Fruit fly (Drosophila melanogaster) whole organism, embryonic: ENCODE data around the gene Tep1.
A peak's percentile ranks its signal among the peaks of the same experiment; 100 is the strongest.

Experiments
- Asciz ChIP-seq: fragments of 200-800 bp; sonication (Bioruptor generic); optimal IDR thresholded peaks from 2 replicates; lab custom pipeline; 2017; ENCODE audit warnings: missing biosample characterization, mild to moderate bottlenecking, missing genetic modification characterization, missing genetic modification reagents
- Bdp1 ChIP-seq: fragments of 200-800 bp; sonication (Bioruptor generic); optimal IDR thresholded peaks from 3 replicates; lab custom pipeline; 2016; ENCODE audit warnings: missing biosample characterization, missing genetic modification characterization
- CG11504 ChIP-seq: fragments of 200-800 bp; sonication (Bioruptor generic); optimal IDR thresholded peaks from 3 replicates; lab custom pipeline; 2019; ENCODE audit warnings: missing biosample characterization, mild to moderate bottlenecking, missing genetic modification characterization, moderate library complexity
- CG14050 ChIP-seq: fragments of 200-800 bp; sonication (Bioruptor generic); IDR thresholded peaks from 3 replicates; pipeline ENCODE4 v1.3.6; 2022; ENCODE audit warnings: missing biosample characterization, missing genetic modification characterization
- CG14965 ChIP-seq: fragments of 200-800 bp; sonication (Bioruptor generic); optimal IDR thresholded peaks from 2 replicates; lab custom pipeline; 2016; ENCODE audit warnings: missing biosample characterization, missing genetic modification characterization, borderline replicate concordance
- CG15269 ChIP-seq: fragments of 200-800 bp; sonication (Bioruptor generic); optimal IDR thresholded peaks from 2 replicates; lab custom pipeline; 2018; ENCODE audit warnings: missing biosample characterization, mild to moderate bottlenecking, missing genetic modification characterization, moderate library complexity
- CG1603 ChIP-seq: fragments of 200-800 bp; sonication (Bioruptor generic); optimal IDR thresholded peaks from 2 replicates; lab custom pipeline; 2019; ENCODE audit warnings: missing biosample characterization, mild to moderate bottlenecking, missing genetic modification characterization, moderate library complexity
- CG1647 ChIP-seq: fragments of 200-800 bp; sonication (Bioruptor generic); optimal IDR thresholded peaks from 3 replicates; lab custom pipeline; 2016; ENCODE audit warnings: missing biosample characterization, missing genetic modification characterization
- CG30020 ChIP-seq: fragments of 200-800 bp; optimal IDR thresholded peaks from 2 replicates; lab custom pipeline; 2019; ENCODE audit warnings: missing biosample characterization, mild to moderate bottlenecking, missing genetic modification characterization, moderate library complexity
- CG34224 ChIP-seq: fragments of 200-800 bp; sonication (Bioruptor generic); IDR thresholded peaks from 3 replicates; pipeline ENCODE4 v1.3.6; 2022; ENCODE audit warnings: missing biosample characterization, missing genetic modification characterization; ENCODE audit not compliant: partially characterized antibody
- CG4360 ChIP-seq: fragments of 200-800 bp; sonication (Bioruptor generic); IDR thresholded peaks from 2 replicates; pipeline ENCODE4 v1.3.6; 2022; ENCODE audit warnings: missing biosample characterization, missing genetic modification characterization
- CG4617 ChIP-seq: fragments of 200-800 bp; sonication (Bioruptor generic); optimal IDR thresholded peaks from 3 replicates; lab custom pipeline; 2016; ENCODE audit warnings: missing biosample characterization, missing genetic modification characterization, borderline replicate concordance
- CG5180 ChIP-seq: fragments of 200-800 bp; sonication (Bioruptor generic); optimal IDR thresholded peaks from 3 replicates; lab custom pipeline; 2017; ENCODE audit warnings: missing biosample characterization, missing genetic modification characterization, mild to moderate bottlenecking, moderate library complexity, missing genetic modification reagents
- CG6272 ChIP-seq: fragments of 200-800 bp; sonication (Bioruptor generic); IDR thresholded peaks from 2 replicates; pipeline ENCODE4 v1.3.6; 2022; ENCODE audit warnings: missing biosample characterization, missing genetic modification characterization
- CG8089 ChIP-seq: fragments of 200-800 bp; sonication (Bioruptor generic); optimal IDR thresholded peaks from 3 replicates; lab custom pipeline; 2016; ENCODE audit warnings: missing biosample characterization, missing genetic modification characterization
- CG8290 ChIP-seq, 3 experiments: fragments of 200-800 bp; sonication (Bioruptor generic); optimal IDR thresholded peaks; 2 replicates each; lab custom pipeline; 2016 to 2019; ENCODE audit warnings: missing biosample characterization in 3 of 3, missing genetic modification characterization in 3 of 3, mild to moderate bottlenecking in 2 of 3, moderate library complexity in 1 of 3
- CG8359 ChIP-seq: fragments of 200-800 bp; sonication (Bioruptor generic); optimal IDR thresholded peaks from 2 replicates; lab custom pipeline; 2017; ENCODE audit warnings: missing biosample characterization, mild to moderate bottlenecking, missing genetic modification characterization, borderline replicate concordance
- CkIIα-i1 ChIP-seq: fragments of 200-800 bp; sonication (Bioruptor generic); IDR thresholded peaks from 2 replicates; pipeline ENCODE4 v1.3.6; 2022; ENCODE audit warnings: missing biosample characterization, missing genetic modification characterization
- Dad ChIP-seq: fragments of 200-800 bp; sonication (Bioruptor generic); optimal IDR thresholded peaks from 3 replicates; lab custom pipeline; 2016; ENCODE audit warnings: missing biosample characterization, missing genetic modification characterization
- Dip2 ChIP-seq: fragments of 200-800 bp; sonication (Bioruptor generic); IDR thresholded peaks from 2 replicates; pipeline ENCODE4 v1.3.6; 2022; ENCODE audit warnings: missing biosample characterization, missing genetic modification characterization
- Ets97D ChIP-seq: fragments of 200-800 bp; sonication (Bioruptor generic); optimal IDR thresholded peaks from 3 replicates; lab custom pipeline; 2016; ENCODE audit warnings: missing biosample characterization, missing genetic modification characterization
- HLHmδ ChIP-seq: fragments of 200-800 bp; sonication (Bioruptor generic); optimal IDR thresholded peaks from 2 replicates; lab custom pipeline; 2018; ENCODE audit warnings: missing biosample characterization, mild to moderate bottlenecking, missing genetic modification characterization, moderate library complexity
- Hr3 ChIP-seq: fragments of 200-800 bp; sonication (Bioruptor generic); optimal IDR thresholded peaks from 3 replicates; lab custom pipeline; 2016; ENCODE audit warnings: missing biosample characterization, missing genetic modification characterization
- Hr51 ChIP-seq, 2 experiments: fragments of 200-800 bp; sonication (Bioruptor generic); optimal IDR thresholded peaks; 2 replicates in 1 of 2; 3 replicates in 1 of 2; lab custom pipeline; 2016 to 2018; ENCODE audit warnings: missing biosample characterization in 2 of 2, missing genetic modification characterization in 2 of 2, mild to moderate bottlenecking in 1 of 2, moderate library complexity in 1 of 2
- Jarid2 ChIP-seq: fragments of 200-800 bp; sonication (Bioruptor generic); optimal IDR thresholded peaks from 3 replicates; lab custom pipeline; 2017; ENCODE audit warnings: mild to moderate bottlenecking, missing biosample characterization, missing genetic modification reagents, missing genetic modification characterization
- Meics ChIP-seq: fragments of 200-800 bp; sonication (Bioruptor generic); optimal IDR thresholded peaks from 2 replicates; lab custom pipeline; 2017; ENCODE audit warnings: missing biosample characterization, mild to moderate bottlenecking, missing genetic modification characterization
- Oaz ChIP-seq: fragments of 200-800 bp; sonication (Bioruptor generic); IDR thresholded peaks from 2 replicates; pipeline ENCODE4 v1.3.6; 2022; ENCODE audit warnings: missing biosample characterization, missing genetic modification characterization
- Ptx1 ChIP-seq: fragments of 200-800 bp; sonication (Bioruptor generic); IDR thresholded peaks from 2 replicates; pipeline ENCODE4 v1.3.6; 2022; ENCODE audit warnings: missing biosample characterization, missing genetic modification characterization
- Vsx1 ChIP-seq: fragments of 200-800 bp; sonication (Bioruptor generic); optimal IDR thresholded peaks from 2 replicates; lab custom pipeline; 2017; ENCODE audit warnings: missing biosample characterization, mild to moderate bottlenecking, missing genetic modification characterization, missing genetic modification reagents
- Xbp1 ChIP-seq: fragments of 200-800 bp; sonication (Bioruptor generic); optimal IDR thresholded peaks from 3 replicates; lab custom pipeline; 2016; ENCODE audit warnings: missing biosample characterization, mild to moderate bottlenecking, missing genetic modification characterization
- aop ChIP-seq: fragments of 200-800 bp; sonication (Bioruptor generic); IDR thresholded peaks from 2 replicates; pipeline ENCODE4 v1.3.6; 2022; ENCODE audit warnings: missing biosample characterization, missing genetic modification characterization
- bbx ChIP-seq: fragments of 200-800 bp; sonication (Bioruptor generic); IDR thresholded peaks from 2 replicates; pipeline ENCODE4 v1.3.6; 2022; ENCODE audit warnings: missing biosample characterization, missing genetic modification characterization; ENCODE audit not compliant: partially characterized antibody
- cato ChIP-seq: fragments of 200-800 bp; sonication (Bioruptor generic); optimal IDR thresholded peaks from 2 replicates; lab custom pipeline; 2016; ENCODE audit warnings: missing biosample characterization, missing genetic modification characterization, borderline replicate concordance
- chm ChIP-seq: fragments of 200-800 bp; sonication (Bioruptor generic); IDR thresholded peaks from 2 replicates; pipeline ENCODE4 v1.3.6; 2022; ENCODE audit warnings: missing biosample characterization, missing genetic modification characterization
- dmrt99B ChIP-seq: fragments of 200-800 bp; sonication (Bioruptor generic); optimal IDR thresholded peaks from 2 replicates; lab custom pipeline; 2018; ENCODE audit warnings: missing biosample characterization, mild to moderate bottlenecking, missing genetic modification characterization, moderate library complexity
- insv ChIP-seq, 2 experiments: fragments of 200-800 bp; sonication (Bioruptor generic); optimal IDR thresholded peaks; 3 replicates each; lab custom pipeline; 2016 to 2018; ENCODE audit warnings: missing biosample characterization in 2 of 2, missing genetic modification characterization in 2 of 2
- lbe ChIP-seq: fragments of 200-800 bp; sonication (Bioruptor generic); optimal IDR thresholded peaks from 2 replicates; lab custom pipeline; 2016; ENCODE audit warnings: missing biosample characterization, mild to moderate bottlenecking, missing genetic modification characterization
- mld ChIP-seq: fragments of 200-800 bp; sonication (Bioruptor generic); IDR thresholded peaks from 3 replicates; pipeline ENCODE4 v1.3.6; 2022; ENCODE audit warnings: missing biosample characterization, missing genetic modification characterization; ENCODE audit not compliant: partially characterized antibody
- nmo ChIP-seq: fragments of 200-800 bp; sonication (Bioruptor generic); optimal IDR thresholded peaks from 2 replicates; lab custom pipeline; 2018; ENCODE audit warnings: missing biosample characterization, mild to moderate bottlenecking, missing genetic modification characterization, moderate library complexity
- nom ChIP-seq: fragments of 200-800 bp; sonication (Bioruptor generic); optimal IDR thresholded peaks from 2 replicates; lab custom pipeline; 2017; ENCODE audit warnings: missing biosample characterization, missing genetic modification characterization, mild to moderate bottlenecking, moderate library complexity, missing genetic modification reagents
- pros ChIP-seq: fragments of 200-800 bp; sonication (Bioruptor generic); optimal IDR thresholded peaks from 3 replicates; lab custom pipeline; 2019; ENCODE audit warnings: missing biosample characterization, mild to moderate bottlenecking, missing genetic modification characterization, moderate library complexity
- salm ChIP-seq: fragments of 200-800 bp; sonication (Bioruptor generic); optimal IDR thresholded peaks from 2 replicates; lab custom pipeline; 2018; ENCODE audit warnings: missing biosample characterization, mild to moderate bottlenecking, missing genetic modification characterization
- slou ChIP-seq: fragments of 200-800 bp; sonication (Bioruptor generic); optimal IDR thresholded peaks from 3 replicates; lab custom pipeline; 2016; ENCODE audit warnings: missing biosample characterization, missing genetic modification characterization
- trh ChIP-seq: fragments of 200-800 bp; sonication (Bioruptor generic); optimal IDR thresholded peaks from 2 replicates; lab custom pipeline; 2016; ENCODE audit warnings: missing biosample characterization, missing genetic modification characterization
- vfl ChIP-seq: fragments of 200-800 bp; sonication (Bioruptor generic); optimal IDR thresholded peaks from 2 replicates; lab custom pipeline; 2016; ENCODE audit warnings: missing biosample characterization, missing genetic modification characterization
- zen2 ChIP-seq: fragments of 200-800 bp; sonication (Bioruptor generic); IDR thresholded peaks from 3 replicates; pipeline ENCODE4 v1.3.6; 2022; ENCODE audit warnings: missing biosample characterization, missing genetic modification characterization; ENCODE audit not compliant: partially characterized antibody

The Tep1 gene

DNA sequence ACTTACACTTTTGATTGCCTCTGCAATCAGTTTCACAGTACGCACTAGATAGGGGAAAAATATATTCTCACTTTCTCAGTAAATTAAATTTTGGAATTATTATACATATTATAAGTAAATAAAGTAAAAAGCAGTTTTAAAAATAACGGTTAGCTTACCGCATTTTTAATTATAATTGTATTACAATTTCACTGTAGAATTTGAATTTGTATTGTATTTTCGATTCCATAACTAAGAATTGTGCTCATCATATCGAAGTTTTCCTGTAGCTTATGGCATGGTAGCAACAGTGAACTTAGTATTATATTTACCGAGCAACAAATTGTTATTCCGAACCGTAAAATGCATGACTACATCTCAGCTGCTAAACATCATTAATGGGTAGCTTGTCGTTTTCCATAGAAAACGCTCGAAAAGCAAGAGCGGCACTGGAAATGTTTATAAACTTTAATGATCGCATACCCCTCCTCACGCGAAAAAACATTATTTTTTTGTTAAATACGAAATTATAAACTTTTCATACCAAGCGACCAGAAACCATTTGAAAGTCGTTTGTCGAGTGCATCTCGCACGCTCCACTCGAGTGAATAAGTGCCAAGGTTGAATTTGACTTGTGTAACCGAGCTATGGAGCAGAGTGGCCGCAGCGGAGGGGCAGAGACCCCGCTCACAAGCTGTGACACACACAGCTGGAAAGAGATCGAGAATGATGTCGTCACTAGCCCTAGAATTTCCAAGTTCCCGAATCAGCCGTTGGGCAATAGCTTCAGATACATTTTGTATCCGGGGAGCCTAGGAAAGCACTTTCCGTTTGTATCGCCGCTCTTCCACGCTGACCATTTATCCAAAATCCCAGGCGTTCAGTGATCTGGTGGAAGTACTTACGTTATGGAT, 18.6 kb upstream of the Tep1 start (continued):
- peak; percentile 26 to 98 for TF ChIP-seq Hr51 (GFP tag; optimal IDR thresholded peaks at IDR 0.05; lab: Kevin White, UChicago)
- peak in 1 of 2 experiments; percentile 62 for TF ChIP-seq insv (GFP tag; optimal IDR thresholded peaks at IDR 0.05; lab: Kevin White, UChicago)
- TF ChIP-seq nom (GFP tag; lab: Kevin White, UChicago) = no peak
- peak; percentile 93 for TF ChIP-seq nmo (GFP tag; lab: Kevin White, UChicago)
- TF ChIP-seq CG6272 (GFP tag; lab: Robert Waterston, UW) = peak; percentile 84
- no peak for TF ChIP-seq bbx (GFP tag; lab: Robert Waterston, UW)
- 0 out of 2 replicates have a peak, but pooled peaks have one; percentile 41 for TF ChIP-seq aop (GFP tag; lab: Robert Waterston, UW)
- no peak for TF ChIP-seq HLHmδ
- no peak for TF ChIP-seq vfl (GFP tag; lab: Kevin White, UChicago)
- TF ChIP-seq slou (GFP tag; lab: Kevin White, UChicago) = peak; percentile 78
- no peak for TF ChIP-seq CkIIα-i1 (GFP tag; lab: Robert Waterston, UW)
- TF ChIP-seq mld = no peak
- peak; percentile 96 for TF ChIP-seq Ptx1 (GFP tag; lab: Robert Waterston, UW)
- TF ChIP-seq Oaz (GFP tag; lab: Robert Waterston, UW) = peak; percentile 75
- TF ChIP-seq Hr3 (GFP tag; lab: Kevin White, UChicago) = peak; percentile 66
- TF ChIP-seq CG8359 (GFP tag; lab: Kevin White, UChicago) = peak; percentile 78
- peak; percentile 87 for TF ChIP-seq salm
- TF ChIP-seq pros (GFP tag; lab: Kevin White, UChicago) = peak; percentile 11
- peak; percentile 85 for TF ChIP-seq Asciz (GFP tag; lab: Kevin White, UChicago)
- TF ChIP-seq Xbp1 (GFP tag; lab: Kevin White, UChicago) = peak; percentile 89
- no peak for TF ChIP-seq CG34224 (GFP tag; lab: Robert Waterston, UW)
- no peak for TF ChIP-seq Ets97D (GFP tag; lab: Kevin White, UChicago)
- TF ChIP-seq CG14050 (GFP tag; lab: Robert Waterston, UW) = peak; percentile 92
- TF ChIP-seq CG4360 (GFP tag; lab: Robert Waterston, UW) = no peak
- peak; percentile 67 for TF ChIP-seq Jarid2 (GFP tag; lab: Kevin White, UChicago)
- TF ChIP-seq CG30020 (tag; lab: Kevin White, UChicago) = peak; percentile 81
- peak; percentile 70 for TF ChIP-seq trh (GFP tag; lab: Kevin White, UChicago)
- peak; percentile 91 for TF ChIP-seq Meics
- TF ChIP-seq Vsx1 = peak; percentile 83
- TF ChIP-seq CG8089 = no peak
- TF ChIP-seq CG14965 = no peak
- TF ChIP-seq Dad = peak; percentile 16
- no peak for TF ChIP-seq CG1647 (GFP tag; lab: Kevin White, UChicago)
- TF ChIP-seq CG8290 (GFP tag; optimal IDR thresholded peaks at IDR 0.05; lab: Kevin White, UChicago) = peak; percentile 83
- peak in 1 of 2 experiments; percentile 17 for TF ChIP-seq CG8290 (tag; optimal IDR thresholded peaks at IDR 0.05; lab: Kevin White, UChicago)
- peak; percentile 96 for TF ChIP-seq dmrt99B
- TF ChIP-seq zen2 (GFP tag; lab: Robert Waterston, UW) = no peak
- TF ChIP-seq Bdp1 (GFP tag; lab: Kevin White, UChicago) = no peak
- TF ChIP-seq CG4617 (GFP tag; lab: Kevin White, UChicago) = peak; percentile 53
- peak; percentile 77 for TF ChIP-seq cato (GFP tag; lab: Kevin White, UChicago)
- TF ChIP-seq chm (GFP tag; lab: Robert Waterston, UW) = no peak
- TF ChIP-seq CG11504 (tag; lab: Kevin White, UChicago) = peak; percentile 97
- peak; percentile 97 for TF ChIP-seq CG15269
- peak; percentile 76 for TF ChIP-seq lbe (GFP tag; lab: Kevin White, UChicago)
- TF ChIP-seq CG5180 = peak; percentile 82
- TF ChIP-seq Dip2 (GFP tag; lab: Robert Waterston, UW) = no peak
- TF ChIP-seq CG1603 = peak; percentile 31
